Fruit fly (Drosophila melanogaster) whole organism, embryonic: Measurements from ENCODE around the gene Mst89B.

ENCODE experiments used
- Bdp1 ChIP-seq: fragments of 200-800 bp; sonication (Bioruptor generic); optimal IDR thresholded peaks from 3 replicates; lab custom pipeline; 2016; ENCODE audit warnings: missing biosample characterization, missing genetic modification characterization
- CG10565 ChIP-seq: fragments of 200-800 bp; sonication (Bioruptor generic); optimal IDR thresholded peaks from 3 replicates; lab custom pipeline; 2016; ENCODE audit warnings: missing biosample characterization, mild to moderate bottlenecking, missing genetic modification characterization
- CG11723 ChIP-seq: fragments of 200-800 bp; sonication (Bioruptor generic); optimal IDR thresholded peaks from 2 replicates; lab custom pipeline; 2017; ENCODE audit warnings: missing biosample characterization, mild to moderate bottlenecking, missing genetic modification characterization
- CG12236 ChIP-seq: fragments of 200-800 bp; sonication (Bioruptor generic); optimal IDR thresholded peaks from 2 replicates; lab custom pipeline; 2016; ENCODE audit warnings: missing biosample characterization, missing genetic modification characterization
- CG13624 ChIP-seq: fragments of 200-800 bp; sonication (Bioruptor generic); optimal IDR thresholded peaks from 2 replicates; lab custom pipeline; 2016; ENCODE audit warnings: missing biosample characterization, missing genetic modification characterization
- CG15269 ChIP-seq: fragments of 200-800 bp; sonication (Bioruptor generic); optimal IDR thresholded peaks from 2 replicates; lab custom pipeline; 2018; ENCODE audit warnings: missing biosample characterization, mild to moderate bottlenecking, missing genetic modification characterization, moderate library complexity
- CG15479 ChIP-seq: fragments of 200-800 bp; sonication (Bioruptor generic); optimal IDR thresholded peaks from 3 replicates; lab custom pipeline; 2019; ENCODE audit warnings: missing biosample characterization, mild to moderate bottlenecking, missing genetic modification characterization, moderate library complexity
- CG16863 ChIP-seq: fragments of 200-800 bp; sonication (Bioruptor generic); optimal IDR thresholded peaks from 3 replicates; lab custom pipeline; 2016; ENCODE audit warnings: missing biosample characterization, missing genetic modification characterization
- CG17802 ChIP-seq: fragments of 200-800 bp; sonication (Bioruptor generic); optimal IDR thresholded peaks from 2 replicates; lab custom pipeline; 2018; ENCODE audit warnings: missing biosample characterization, mild to moderate bottlenecking, missing genetic modification characterization, moderate library complexity
- CG33213 ChIP-seq: fragments of 200-800 bp; sonication (Bioruptor generic); optimal IDR thresholded peaks from 3 replicates; lab custom pipeline; 2016; ENCODE audit warnings: missing biosample characterization, missing genetic modification characterization
- CG3407 ChIP-seq: fragments of 200-800 bp; sonication (Bioruptor generic); optimal IDR thresholded peaks from 2 replicates; lab custom pipeline; 2018; ENCODE audit warnings: missing biosample characterization, mild to moderate bottlenecking, missing genetic modification characterization
- CG4328 ChIP-seq: fragments of 200-800 bp; sonication (Bioruptor generic); optimal IDR thresholded peaks from 3 replicates; lab custom pipeline; 2017; ENCODE audit warnings: missing biosample characterization, missing genetic modification reagents, missing genetic modification characterization
- CG5953 ChIP-seq: fragments of 200-800 bp; sonication (Bioruptor generic); IDR thresholded peaks from 2 replicates; pipeline ENCODE4 v1.3.6; 2022; ENCODE audit warnings: missing biosample characterization, missing genetic modification characterization
- CG6765 ChIP-seq: fragments of 200-800 bp; sonication (Bioruptor generic); optimal IDR thresholded peaks from 3 replicates; lab custom pipeline; 2017; ENCODE audit warnings: missing biosample characterization, mild to moderate bottlenecking, missing genetic modification characterization
- CG9932 ChIP-seq: fragments of 200-800 bp; sonication (Bioruptor generic); IDR thresholded peaks from 2 replicates; pipeline ENCODE4 v1.3.6; 2022; ENCODE audit warnings: missing biosample characterization, missing genetic modification characterization
- CoRest ChIP-seq: fragments of 200-800 bp; sonication (Bioruptor generic); optimal IDR thresholded peaks from 3 replicates; lab custom pipeline; 2018; ENCODE audit warnings: missing biosample characterization, mild to moderate bottlenecking, missing genetic modification characterization, moderate library complexity
- D19B ChIP-seq: fragments of 200-800 bp; sonication (Bioruptor generic); optimal IDR thresholded peaks from 2 replicates; lab custom pipeline; 2017; ENCODE audit warnings: missing biosample characterization, mild to moderate bottlenecking, missing genetic modification characterization
- Dfd ChIP-seq, 2 experiments: fragments of >200 bp; optimal IDR thresholded peaks; 2 replicates each; lab custom pipeline; 2017; ENCODE audit warnings: missing biosample characterization in 2 of 2, missing genetic modification characterization in 2 of 2
- Doc3 ChIP-seq: fragments of 200-800 bp; sonication (Bioruptor generic); IDR thresholded peaks from 3 replicates; pipeline ENCODE4 v1.3.6; 2022; ENCODE audit warnings: missing biosample characterization, missing genetic modification characterization; ENCODE audit not compliant: partially characterized antibody
- Drgx ChIP-seq: fragments of 200-800 bp; sonication (Bioruptor generic); IDR thresholded peaks from 2 replicates; pipeline ENCODE4 v1.3.6; 2022; ENCODE audit warnings: missing biosample characterization, missing genetic modification characterization
- HLH3B ChIP-seq: fragments of 200-800 bp; sonication (Bioruptor generic); IDR thresholded peaks from 2 replicates; pipeline ENCODE4 v1.3.6; 2022; ENCODE audit warnings: missing biosample characterization, missing genetic modification characterization
- Hey ChIP-seq: fragments of 200-800 bp; sonication (Bioruptor generic); optimal IDR thresholded peaks from 3 replicates; lab custom pipeline; 2018; ENCODE audit warnings: missing biosample characterization, mild to moderate bottlenecking, missing genetic modification characterization
- Lpt ChIP-seq: fragments of >200 bp; optimal IDR thresholded peaks from 2 replicates; lab custom pipeline; 2018; ENCODE audit warnings: missing biosample characterization, missing genetic modification characterization
- Mad ChIP-seq: fragments of 200-800 bp; sonication (Bioruptor generic); optimal IDR thresholded peaks from 2 replicates; lab custom pipeline; 2016; ENCODE audit warnings: missing biosample characterization, missing genetic modification characterization
- Med ChIP-seq: fragments of 200-800 bp; sonication (Bioruptor generic); peaks from one replicate; lab custom pipeline; 2016; ENCODE audit warnings: missing biosample characterization, missing genetic modification characterization, mild to moderate bottlenecking, inconsistent platforms, moderate library complexity
- Spps ChIP-seq: fragments of 200-800 bp; sonication (Bioruptor generic); optimal IDR thresholded peaks from 2 replicates; lab custom pipeline; 2018; ENCODE audit warnings: missing biosample characterization, mild to moderate bottlenecking, missing genetic modification characterization
- Sry-β ChIP-seq: fragments of 200-800 bp; sonication (Bioruptor generic); optimal IDR thresholded peaks from 2 replicates; lab custom pipeline; 2018; ENCODE audit warnings: missing biosample characterization, mild to moderate bottlenecking, missing genetic modification characterization, moderate library complexity
- Sry-δ ChIP-seq: fragments of 200-800 bp; sonication (Bioruptor generic); optimal IDR thresholded peaks from 2 replicates; lab custom pipeline; 2016; ENCODE audit warnings: missing biosample characterization, missing genetic modification characterization
- Taf1 ChIP-seq: fragments of 200-800 bp; sonication (Bioruptor generic); IDR thresholded peaks from 2 replicates; pipeline ENCODE4 v1.3.6; 2022; ENCODE audit warnings: missing biosample characterization, missing genetic modification characterization
- Usf ChIP-seq: fragments of 200-800 bp; sonication (Bioruptor generic); optimal IDR thresholded peaks from 2 replicates; lab custom pipeline; 2017; ENCODE audit warnings: missing genotype, missing biosample characterization, missing genetic modification characterization
- YL-1 ChIP-seq: fragments of 200-800 bp; sonication (Bioruptor generic); optimal IDR thresholded peaks from 3 replicates; lab custom pipeline; 2017; ENCODE audit warnings: missing biosample characterization, mild to moderate bottlenecking, missing genetic modification characterization
- ara ChIP-seq: fragments of 200-800 bp; sonication (Bioruptor generic); IDR thresholded peaks from 2 replicates; pipeline ENCODE4 v1.3.6; 2022; ENCODE audit warnings: missing biosample characterization, missing genetic modification characterization
- ato ChIP-seq: fragments of 200-800 bp; sonication (Bioruptor generic); IDR thresholded peaks from 2 replicates; pipeline ENCODE4 v1.3.6; 2022; ENCODE audit warnings: missing biosample characterization, missing genetic modification characterization; ENCODE audit not compliant: partially characterized antibody
- bcd ChIP-seq: fragments of 200-800 bp; sonication (Bioruptor generic); optimal IDR thresholded peaks from 2 replicates; lab custom pipeline; 2017; ENCODE audit warnings: missing biosample characterization, mild to moderate bottlenecking, missing genetic modification characterization
- br ChIP-seq: fragments of >200 bp; optimal IDR thresholded peaks from 2 replicates; lab custom pipeline; 2017
- chinmo ChIP-seq: fragments of 200-800 bp; sonication (Bioruptor generic); IDR thresholded peaks from 4 replicates; pipeline ENCODE4 v1.3.6; 2022; ENCODE audit warnings: missing biosample characterization, missing genetic modification characterization; ENCODE audit not compliant: partially characterized antibody
- fru ChIP-seq: fragments of >200 bp; optimal IDR thresholded peaks from 2 replicates; lab custom pipeline; 2017
- ftz-f1 ChIP-seq: fragments of 200-800 bp; sonication (Bioruptor generic); optimal IDR thresholded peaks from 2 replicates; lab custom pipeline; 2016; ENCODE audit warnings: missing biosample characterization, missing genetic modification characterization
- gsb ChIP-seq: fragments of 200-800 bp; sonication (Bioruptor generic); IDR thresholded peaks from 2 replicates; pipeline ENCODE4 v1.3.6; 2022; ENCODE audit warnings: missing biosample characterization, missing genetic modification characterization
- ham ChIP-seq: fragments of 200-800 bp; sonication (Bioruptor generic); IDR thresholded peaks from 2 replicates; pipeline ENCODE4 v1.3.6; 2022; ENCODE audit warnings: missing biosample characterization, missing genetic modification characterization
- hth ChIP-seq: fragments of >200 bp; optimal IDR thresholded peaks from 2 replicates; lab custom pipeline; 2017; ENCODE audit warnings: inconsistent platforms
- ind ChIP-seq: fragments of 200-800 bp; sonication (Bioruptor generic); optimal IDR thresholded peaks from 3 replicates; lab custom pipeline; 2016; ENCODE audit warnings: missing biosample characterization, missing genetic modification characterization
- lbe ChIP-seq: fragments of 200-800 bp; sonication (Bioruptor generic); optimal IDR thresholded peaks from 2 replicates; lab custom pipeline; 2016; ENCODE audit warnings: missing biosample characterization, mild to moderate bottlenecking, missing genetic modification characterization
- mam ChIP-seq: fragments of 200-800 bp; sonication (Bioruptor generic); optimal IDR thresholded peaks from 3 replicates; lab custom pipeline; 2016; ENCODE audit warnings: missing biosample characterization, missing genetic modification characterization
- nmo ChIP-seq: fragments of 200-800 bp; sonication (Bioruptor generic); optimal IDR thresholded peaks from 2 replicates; lab custom pipeline; 2018; ENCODE audit warnings: missing biosample characterization, mild to moderate bottlenecking, missing genetic modification characterization, moderate library complexity
- oc ChIP-seq: fragments of 200-800 bp; sonication (Bioruptor generic); optimal IDR thresholded peaks from 2 replicates; lab custom pipeline; 2018; ENCODE audit warnings: missing biosample characterization, mild to moderate bottlenecking, missing genetic modification characterization, moderate library complexity
- phol ChIP-seq: fragments of 200-800 bp; sonication (Bioruptor generic); optimal IDR thresholded peaks from 3 replicates; lab custom pipeline; 2018; ENCODE audit warnings: missing biosample characterization, mild to moderate bottlenecking, missing genetic modification characterization, moderate library complexity
- pzg ChIP-seq: fragments of 200-800 bp; sonication (Bioruptor generic); optimal IDR thresholded peaks from 3 replicates; lab custom pipeline; 2018; ENCODE audit warnings: missing biosample characterization, mild to moderate bottlenecking, missing genetic modification characterization, moderate library complexity
- repo ChIP-seq: fragments of 200-800 bp; sonication (Bioruptor generic); optimal IDR thresholded peaks from 2 replicates; lab custom pipeline; 2016; ENCODE audit warnings: missing biosample characterization, missing genetic modification characterization
- unpg ChIP-seq: fragments of 200-800 bp; sonication (Bioruptor generic); optimal IDR thresholded peaks from 3 replicates; lab custom pipeline; 2018; ENCODE audit warnings: missing biosample characterization, mild to moderate bottlenecking, missing genetic modification characterization, moderate library complexity

Gene Mst89B

DNA sequence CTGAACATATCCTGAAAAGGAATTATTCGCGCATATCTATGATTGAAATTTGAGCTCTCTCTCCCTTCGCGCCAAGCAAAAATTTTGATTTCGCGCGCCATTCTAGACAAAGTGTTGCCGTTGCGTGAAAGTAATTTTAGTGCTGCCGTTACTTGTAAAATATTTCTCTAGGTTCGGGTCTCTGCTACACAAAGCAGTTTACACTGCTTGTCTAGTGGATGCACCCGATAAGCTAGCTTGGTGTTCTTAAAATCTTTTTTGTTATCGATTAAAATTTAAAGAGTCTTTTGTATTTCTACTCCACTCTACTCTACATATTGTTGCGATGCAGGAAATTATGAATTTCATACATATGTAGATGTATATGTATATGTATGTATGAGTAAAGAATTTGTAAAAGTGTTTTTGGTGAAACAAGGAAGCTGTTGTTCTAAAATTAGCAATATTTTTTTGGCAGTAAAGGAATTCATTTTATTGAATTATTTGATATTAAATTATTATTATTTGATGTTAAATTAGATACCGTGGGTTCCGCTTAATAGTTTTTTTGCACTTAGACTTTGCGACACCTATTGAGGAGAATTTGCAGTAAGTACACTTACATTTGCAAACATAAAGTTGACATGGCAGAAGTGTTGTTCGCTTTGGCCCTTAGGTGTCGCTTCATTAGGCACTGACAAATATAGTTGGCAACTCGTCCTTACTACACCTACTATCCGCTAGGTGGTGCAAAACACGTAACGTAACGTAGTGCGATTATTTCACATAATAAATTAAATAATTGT, 6.2 kb upstream of the Mst89B start (continued):
- TF ChIP-seq Med (GFP tag; lab: Kevin White, UChicago) (peak; percentile 95), br (lab: Kevin White, UChicago) (no peak), CG12236 (peak; percentile 57), Lpt (peak; percentile 83), gsb (GFP tag; lab: Robert Waterston, UW) (no peak), nmo (peak; percentile 43), phol (tag; lab: Kevin White, UChicago) (peak; percentile 45), CG3407 (GFP tag; lab: Kevin White, UChicago) (peak; percentile 74), Sry-δ (GFP tag; lab: Kevin White, UChicago) (peak; percentile 79), Spps (peak; percentile 9), repo (GFP tag; lab: Kevin White, UChicago) (peak; percentile 67), Dfd (GFP tag; optimal IDR thresholded peaks at IDR 0.05; lab: Kevin White, UChicago) (peak in 1 of 2 experiments; percentile 7), Drgx (no peak; the same call in 1 of the 2 replicates), HLH3B (GFP tag; lab: Robert Waterston, UW) (peak; percentile 75), CG9932 (GFP tag; lab: Robert Waterston, UW) (peak; percentile 66), unpg (GFP tag; lab: Kevin White, UChicago) (peak; percentile 70), ind (GFP tag; lab: Kevin White, UChicago) (peak; percentile 74), ato (GFP tag; lab: Robert Waterston, UW) (peak; percentile 74), pzg (GFP tag; lab: Kevin White, UChicago) (peak; percentile 94), ham (no peak), CG11723 (GFP tag; lab: Kevin White, UChicago) (no peak), Usf (GFP tag; lab: Kevin White, UChicago) (peak; percentile 57), Taf1 (GFP tag; lab: Robert Waterston, UW) (peak; percentile 51), lbe (GFP tag; lab: Kevin White, UChicago) (peak; percentile 63), CG4328 (GFP tag; lab: Kevin White, UChicago) (peak; percentile 49), D19B (no peak), CG15269 (no peak), CG6765 (GFP tag; lab: Kevin White, UChicago) (peak; percentile 48), chinmo (GFP tag; lab: Robert Waterston, UW) (no peak; the same call in 3 of the 4 replicates), hth (no peak), Bdp1 (GFP tag; lab: Kevin White, UChicago) (peak; percentile 60), CG5953 (0 out of 2 replicates have a peak, but pooled peaks have one; percentile 5), CG13624 (GFP tag; lab: Kevin White, UChicago) (peak; percentile 19), YL-1 (GFP tag; lab: Kevin White, UChicago) (no peak), CG17802 (peak; percentile 68), Hey (tag; lab: Kevin White, UChicago) (no peak), CG10565 (GFP tag; lab: Kevin White, UChicago) (peak; percentile 1), ara (GFP tag; lab: Robert Waterston, UW) (peak; percentile 61; the same call in 1 of the 2 replicates), CG33213 (peak; percentile 78), CG16863 (GFP tag; lab: Kevin White, UChicago) (peak; percentile 56), CG15479 (GFP tag; lab: Kevin White, UChicago) (no peak), Mad (GFP tag; lab: Kevin White, UChicago) (peak; percentile 69), bcd (GFP tag; lab: Kevin White, UChicago) (no peak), mam (peak; percentile 44), fru (no peak), ftz-f1 (GFP tag; lab: Kevin White, UChicago) (no peak), oc (tag; lab: Kevin White, UChicago) (peak; percentile 15), Doc3 (GFP tag; lab: Robert Waterston, UW) (no peak), CoRest (peak; percentile 36), Sry-β (GFP tag; lab: Kevin White, UChicago) (no peak)
